Worm (Caenorhabditis elegans): ENCODE data around the gene gck-1.

DNA sequence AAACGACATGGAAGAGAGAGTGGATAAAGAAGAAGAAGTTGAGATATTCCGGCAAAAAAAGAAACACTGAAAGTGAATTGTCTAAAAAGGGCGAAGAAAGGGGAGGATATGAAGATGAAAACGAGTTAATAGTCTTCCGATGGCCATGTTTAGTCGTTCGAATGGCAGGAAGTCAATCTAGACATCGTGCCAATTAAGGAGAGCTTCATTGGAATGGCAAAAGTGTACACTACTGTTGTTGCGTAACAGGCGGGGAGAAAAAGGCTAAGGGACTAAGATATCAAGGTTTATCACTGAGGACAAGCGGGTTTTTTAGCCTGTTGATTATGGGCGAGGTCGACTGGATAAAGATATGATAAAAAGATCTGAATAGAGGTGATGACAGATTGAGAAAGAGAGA is 1.5 kb upstream of the gck-1 start:
- no peak for TF ChIP-seq snpc-4 (tag; optimal IDR thresholded peaks at IDR 0.05)
- TF ChIP-seq unc-62 (GFP tag; optimal IDR thresholded peaks at IDR 0.05): no peak
- TF ChIP-seq lin-15B (tag; optimal IDR thresholded peaks at IDR 0.05): no peak
- no peak for TF ChIP-seq unc-39 (tag; optimal IDR thresholded peaks at IDR 0.05)
- TF ChIP-seq R02D3.7 (tag; optimal IDR thresholded peaks at IDR 0.05): no peak
- no peak for TF ChIP-seq nhr-237 (tag; optimal IDR thresholded peaks at IDR 0.05)
- TF ChIP-seq mdl-1 (tag; optimal IDR thresholded peaks at IDR 0.05): no peak
- TF ChIP-seq nhr-77 (tag; optimal IDR thresholded peaks at IDR 0.05): no peak
